Worm (Caenorhabditis elegans): ENCODE results near the gene W06G6.10.
"Not testable (repeated sequence)": the region's sequence is repeated elsewhere in the genome, so short reads cannot be mapped to it uniquely, and the experiment has no call there.

W06G6.10 gene

ce11 chrV:16671190-16671589 lies 24.2 kb upstream of the W06G6.10 start, which contains the start of gene str-61:
str-61 (minus strand) TSS chrV:16671290.
- TF ChIP-seq pag-3 (tag; optimal IDR thresholded peaks at IDR 0.05; ENCODE audit: borderline replicate concordance, insufficient read depth) (no peak), F16B12.6 (tag; optimal IDR thresholded peaks at IDR 0.05) (no peak), snu-23 (GFP tag; optimal IDR thresholded peaks at IDR 0.05) (no peak), xbp-1 (tag; optimal IDR thresholded peaks at IDR 0.05) (no peak), egl-27 (tag; optimal IDR thresholded peaks at IDR 0.05) (no peak)

ce11 chrV:16668473-16668872 lies 21.5 kb upstream of the W06G6.10 start, which contains the start of gene F14F8.9:
F14F8.9 (minus strand) TSS chrV:16668573.
- TF ChIP-seq ceh-90 (tag; optimal IDR thresholded peaks at IDR 0.05) = no peak
- TF ChIP-seq nhr-90 (tag; optimal IDR thresholded peaks at IDR 0.05; ENCODE audit: poor library complexity) = no peak
- TF ChIP-seq hlh-4 (tag; optimal IDR thresholded peaks at IDR 0.05) = no peak
- no peak for TF ChIP-seq dpl-1 (GFP tag; optimal IDR thresholded peaks at IDR 0.05)
- no peak for TF ChIP-seq mef-2 (tag; optimal IDR thresholded peaks at IDR 0.05)
- no peak for TF ChIP-seq ceh-88 (GFP tag; IDR thresholded peaks at IDR 0.05)
- no peak for TF ChIP-seq sptf-1 (tag; optimal IDR thresholded peaks at IDR 0.05)
- TF ChIP-seq elt-2 (tag; optimal IDR thresholded peaks at IDR 0.05) = no peak

- no peak for TF ChIP-seq grh-1 (GFP tag; IDR thresholded peaks at IDR 0.05)
- no peak for TF ChIP-seq unc-98 (GFP tag; IDR thresholded peaks at IDR 0.05)
- TF ChIP-seq ztf-11 (tag; optimal IDR thresholded peaks at IDR 0.05) = no peak
- TF ChIP-seq fkh-10 (GFP tag; optimal IDR thresholded peaks at IDR 0.05) = no peak
- no peak for TF ChIP-seq ceh-88 (GFP tag; IDR thresholded peaks at IDR 0.05)
These were observed 19.7 kb upstream of the W06G6.10 start, which contains the start of gene F14F8.14 for ce11 chrV:16666647-16667046. F14F8.14 (minus strand) TSS chrV:16666747.

DNA sequence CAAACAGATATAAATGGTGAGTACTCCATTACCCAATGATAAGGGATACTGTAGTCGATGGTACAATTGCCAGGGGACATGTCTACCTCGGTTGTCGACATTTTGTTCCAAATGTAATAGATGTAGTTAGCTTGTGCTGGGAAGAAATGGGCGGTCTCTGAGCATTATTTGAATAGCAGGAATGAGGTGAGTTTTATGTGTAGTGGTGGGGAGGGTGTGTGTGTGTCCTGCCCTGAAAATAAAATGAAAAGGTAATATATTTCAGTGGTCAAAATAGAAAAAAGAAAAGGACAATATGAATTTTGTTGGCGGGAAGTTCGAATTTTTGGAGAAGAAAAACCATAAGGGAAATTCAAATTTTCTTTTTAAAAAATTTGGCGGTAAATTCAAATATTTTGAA lies 13.8 kb upstream of the W06G6.10 start, which contains the start of gene Y70C5B.2:
Y70C5B.2 (minus strand) TSS at position 101 of the 400 bp plus-strand sequence.
- not testable (repeated sequence) for TF ChIP-seq fkh-10 (GFP tag; optimal IDR thresholded peaks at IDR 0.05); zag-1 (tag; optimal IDR thresholded peaks at IDR 0.05); pax-3 (tag; optimal IDR thresholded peaks at IDR 0.05)

DNA sequence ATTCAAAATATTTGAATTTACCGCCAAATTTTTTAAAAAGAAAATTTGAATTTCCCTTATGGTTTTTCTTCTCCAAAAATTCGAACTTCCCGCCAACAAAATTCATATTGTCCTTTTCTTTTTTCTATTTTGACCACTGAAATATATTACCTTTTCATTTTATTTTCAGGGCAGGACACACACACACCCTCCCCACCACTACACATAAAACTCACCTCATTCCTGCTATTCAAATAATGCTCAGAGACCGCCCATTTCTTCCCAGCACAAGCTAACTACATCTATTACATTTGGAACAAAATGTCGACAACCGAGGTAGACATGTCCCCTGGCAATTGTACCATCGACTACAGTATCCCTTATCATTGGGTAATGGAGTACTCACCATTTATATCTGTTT lies 7.2 kb upstream of the W06G6.10 start, which contains the start of gene W06G6.15:
W06G6.15 (plus strand) TSS at position 301 of the 400 bp plus-strand sequence.
- not testable (repeated sequence) for TF ChIP-seq blmp-1, dsc-1, ceh-82 (tag; optimal IDR thresholded peaks at IDR 0.05)

ce11 chrV:16649200-16649599 lies 2.2 kb upstream of the W06G6.10 start, which contains the start of gene W06G6.11:
W06G6.11 (minus strand) TSS chrV:16649300.
- TF ChIP-seq nhr-71, mdl-1, C04F5.9 (tag; optimal IDR thresholded peaks at IDR 0.05): not testable (repeated sequence)

- TF ChIP-seq skn-1 (tag; optimal IDR thresholded peaks at IDR 0.05) = no peak
- peak; percentile 6 for TF ChIP-seq nhr-85 (tag)
- TF ChIP-seq swsn-7 (tag; optimal IDR thresholded peaks at IDR 0.05) = no peak
- no peak for TF ChIP-seq snpc-4 (tag; optimal IDR thresholded peaks at IDR 0.05)
These were observed 1.5 kb upstream of the W06G6.10 start, which contains the start of gene W06G6.20 for ce11 chrV:16648317-16649018. W06G6.20 (minus strand) TSS chrV:16648367.

All from whole organism, L1 larva.